Fruit fly (Drosophila melanogaster) whole organism, embryonic: ENCODE results near the gene Nmt.
A peak's percentile ranks its signal among the peaks of the same experiment; 100 is the strongest.

Experiments
- CG12659 ChIP-seq: fragments of 200-800 bp; sonication (Bioruptor generic); optimal IDR thresholded peaks from 3 replicates; lab custom pipeline; 2017; ENCODE audit warnings: mild to moderate bottlenecking, missing biosample characterization, missing genetic modification reagents, missing genetic modification characterization
- CG13296 ChIP-seq: fragments of 200-800 bp; sonication (Bioruptor generic); optimal IDR thresholded peaks from 3 replicates; lab custom pipeline; 2018; ENCODE audit warnings: missing biosample characterization, mild to moderate bottlenecking, missing genetic modification characterization
- CG31224 ChIP-seq: fragments of 200-800 bp; sonication (Bioruptor generic); IDR thresholded peaks from 2 replicates; pipeline ENCODE4 v1.3.6; 2022; ENCODE audit warnings: missing biosample characterization, missing genetic modification characterization
- CG31365 ChIP-seq: fragments of 200-800 bp; sonication (Bioruptor generic); optimal IDR thresholded peaks from 2 replicates; lab custom pipeline; 2018; ENCODE audit warnings: missing biosample characterization, mild to moderate bottlenecking, missing genetic modification characterization
- CG32532 ChIP-seq: fragments of 200-800 bp; sonication (Bioruptor generic); IDR thresholded peaks from 2 replicates; pipeline ENCODE4 v1.3.6; 2022; ENCODE audit warnings: missing biosample characterization, missing genetic modification characterization
- CG32767 ChIP-seq: fragments of 200-800 bp; sonication (Bioruptor generic); IDR thresholded peaks from 2 replicates; pipeline ENCODE4 v1.3.6; 2022; ENCODE audit warnings: missing biosample characterization, missing genetic modification characterization
- CG34224 ChIP-seq: fragments of 200-800 bp; sonication (Bioruptor generic); IDR thresholded peaks from 3 replicates; pipeline ENCODE4 v1.3.6; 2022; ENCODE audit warnings: missing biosample characterization, missing genetic modification characterization; ENCODE audit not compliant: partially characterized antibody
- CG3847 ChIP-seq: fragments of 200-800 bp; sonication (Bioruptor generic); IDR thresholded peaks from 2 replicates; pipeline ENCODE4 v1.3.6; 2022; ENCODE audit warnings: missing biosample characterization, missing genetic modification characterization
- CG4360 ChIP-seq: fragments of 200-800 bp; sonication (Bioruptor generic); IDR thresholded peaks from 2 replicates; pipeline ENCODE4 v1.3.6; 2022; ENCODE audit warnings: missing biosample characterization, missing genetic modification characterization
- CG4730 ChIP-seq: fragments of 200-800 bp; sonication (Bioruptor generic); IDR thresholded peaks from 2 replicates; pipeline ENCODE4 v1.3.6; 2022; ENCODE audit warnings: missing biosample characterization, missing genetic modification characterization
- CG6254 ChIP-seq: fragments of 200-800 bp; sonication (Bioruptor generic); optimal IDR thresholded peaks from 3 replicates; lab custom pipeline; 2017; ENCODE audit warnings: mild to moderate bottlenecking, missing biosample characterization, missing genetic modification reagents, missing genetic modification characterization
- CG6813 ChIP-seq: fragments of 200-800 bp; sonication (Bioruptor generic); optimal IDR thresholded peaks from 2 replicates; lab custom pipeline; 2017; ENCODE audit warnings: missing biosample characterization, missing genetic modification characterization, mild to moderate bottlenecking, moderate library complexity, missing genetic modification reagents
- CG9437 ChIP-seq: fragments of 200-800 bp; sonication (Bioruptor generic); optimal IDR thresholded peaks from 2 replicates; lab custom pipeline; 2018; ENCODE audit warnings: missing biosample characterization, mild to moderate bottlenecking, missing genetic modification characterization
- Dll ChIP-seq: fragments of 200-800 bp; sonication (Bioruptor generic); IDR thresholded peaks from 4 replicates; pipeline ENCODE4 v1.3.6; 2022; ENCODE audit warnings: missing biosample characterization, missing genetic modification characterization; ENCODE audit not compliant: partially characterized antibody
- Drgx ChIP-seq: fragments of 200-800 bp; sonication (Bioruptor generic); IDR thresholded peaks from 2 replicates; pipeline ENCODE4 v1.3.6; 2022; ENCODE audit warnings: missing biosample characterization, missing genetic modification characterization
- Ets65A ChIP-seq: fragments of 200-800 bp; sonication (Bioruptor generic); peaks from one replicate; lab custom pipeline; 2016; ENCODE audit warnings: missing biosample characterization, missing genetic modification characterization
- Med ChIP-seq: fragments of 200-800 bp; sonication (Bioruptor generic); peaks from one replicate; lab custom pipeline; 2016; ENCODE audit warnings: missing biosample characterization, missing genetic modification characterization, mild to moderate bottlenecking, inconsistent platforms, moderate library complexity
- Myb ChIP-seq: fragments of 200-800 bp; sonication (Bioruptor generic); optimal IDR thresholded peaks from 2 replicates; lab custom pipeline; 2016; ENCODE audit warnings: missing biosample characterization, missing genetic modification characterization
- NFAT ChIP-seq: fragments of 200-800 bp; sonication (Bioruptor generic); IDR thresholded peaks from 2 replicates; pipeline ENCODE4 v1.3.6; 2022; ENCODE audit warnings: missing biosample characterization, missing genetic modification characterization
- Optix ChIP-seq: fragments of 200-800 bp; sonication (Bioruptor generic); IDR thresholded peaks from 3 replicates; pipeline ENCODE4 v1.3.6; 2022; ENCODE audit warnings: missing biosample characterization, missing genetic modification characterization
- PHDP ChIP-seq: fragments of 200-800 bp; sonication (Bioruptor generic); optimal IDR thresholded peaks from 3 replicates; lab custom pipeline; 2018; ENCODE audit warnings: missing biosample characterization, mild to moderate bottlenecking, missing genetic modification characterization, moderate library complexity
- Pdp1 ChIP-seq, 2 experiments: fragments of 200-800 bp; sonication (Bioruptor generic); optimal IDR thresholded peaks; 3 replicates each; lab custom pipeline; 2016; ENCODE audit warnings: missing biosample characterization in 2 of 2, missing genetic modification characterization in 2 of 2, mild to moderate bottlenecking in 1 of 2, moderate library complexity in 1 of 2
- Rfx ChIP-seq: fragments of 200-800 bp; sonication (Bioruptor generic); IDR thresholded peaks from 2 replicates; pipeline ENCODE4 v1.3.6; 2022; ENCODE audit warnings: missing biosample characterization, missing genetic modification characterization
- abd-A ChIP-seq: fragments of 200-800 bp; sonication (Bioruptor generic); optimal IDR thresholded peaks from 3 replicates; lab custom pipeline; 2019; ENCODE audit warnings: missing biosample characterization, mild to moderate bottlenecking, missing genetic modification characterization, moderate library complexity
- bcd ChIP-seq: fragments of 200-800 bp; sonication (Bioruptor generic); optimal IDR thresholded peaks from 2 replicates; lab custom pipeline; 2017; ENCODE audit warnings: missing biosample characterization, mild to moderate bottlenecking, missing genetic modification characterization
- btn ChIP-seq: fragments of 200-800 bp; sonication (Bioruptor generic); optimal IDR thresholded peaks from 2 replicates; lab custom pipeline; 2016; ENCODE audit warnings: missing biosample characterization, missing genetic modification characterization
- crp ChIP-seq, 2 experiments: fragments of 200-800 bp; sonication (Bioruptor generic); optimal IDR thresholded peaks; 2 replicates in 1 of 2; 3 replicates in 1 of 2; lab custom pipeline; 2017; ENCODE audit warnings: missing biosample characterization in 2 of 2, missing genetic modification characterization in 2 of 2, mild to moderate bottlenecking in 1 of 2, moderate library complexity in 1 of 2
- da ChIP-seq: fragments of 200-800 bp; sonication (Bioruptor generic); optimal IDR thresholded peaks from 2 replicates; lab custom pipeline; 2016; ENCODE audit warnings: missing biosample characterization, missing genetic modification characterization
- dysf ChIP-seq: fragments of 200-800 bp; sonication (Bioruptor generic); IDR thresholded peaks from 3 replicates; pipeline ENCODE4 v1.3.6; 2022; ENCODE audit warnings: missing biosample characterization, missing genetic modification characterization
- ftz-f1 ChIP-seq: fragments of 200-800 bp; sonication (Bioruptor generic); optimal IDR thresholded peaks from 2 replicates; lab custom pipeline; 2016; ENCODE audit warnings: missing biosample characterization, missing genetic modification characterization
- gce ChIP-seq: fragments of 200-800 bp; sonication (Bioruptor generic); IDR thresholded peaks from 3 replicates; pipeline ENCODE4 v1.3.6; 2022; ENCODE audit warnings: missing biosample characterization, missing genetic modification characterization
- grau ChIP-seq: fragments of 200-800 bp; optimal IDR thresholded peaks from 3 replicates; lab custom pipeline; 2019; ENCODE audit warnings: missing biosample characterization, mild to moderate bottlenecking, missing genetic modification characterization, moderate library complexity
- hkb ChIP-seq, 2 experiments: fragments of 200-800 bp in 1 of 2; fragments of >200 bp in 1 of 2; sonication (Bioruptor generic) in 1 of 2; IDR thresholded peaks in 1 of 2; optimal IDR thresholded peaks in 1 of 2; 2 replicates each; pipeline versions ENCODE4 v1.3.6 to Lab custom; 2017 to 2022; ENCODE audit warnings: missing biosample characterization in 1 of 2, missing genetic modification characterization in 1 of 2
- nerfin-2 ChIP-seq: fragments of 200-800 bp; sonication (Bioruptor generic); IDR thresholded peaks from 2 replicates; pipeline ENCODE4 v1.3.6; 2022; ENCODE audit warnings: missing biosample characterization, missing genetic modification characterization; ENCODE audit not compliant: partially characterized antibody
- repo ChIP-seq: fragments of 200-800 bp; sonication (Bioruptor generic); optimal IDR thresholded peaks from 2 replicates; lab custom pipeline; 2016; ENCODE audit warnings: missing biosample characterization, missing genetic modification characterization
- row ChIP-seq: fragments of 200-800 bp; sonication (Bioruptor generic); IDR thresholded peaks from 3 replicates; pipeline ENCODE4 v1.3.6; 2022; ENCODE audit warnings: missing biosample characterization, missing genetic modification characterization
- schlank ChIP-seq: fragments of 200-800 bp; sonication (Bioruptor generic); optimal IDR thresholded peaks from 2 replicates; lab custom pipeline; 2018; ENCODE audit warnings: missing biosample characterization, mild to moderate bottlenecking, missing genetic modification characterization
- seq ChIP-seq: fragments of 200-800 bp; sonication (Bioruptor generic); IDR thresholded peaks from 2 replicates; pipeline ENCODE4 v1.3.6; 2022; ENCODE audit warnings: missing biosample characterization, missing genetic modification characterization
- shn ChIP-seq: fragments of 200-800 bp; sonication (Bioruptor generic); optimal IDR thresholded peaks from 3 replicates; lab custom pipeline; 2016; ENCODE audit warnings: missing biosample characterization, missing genetic modification characterization
- sim ChIP-seq: fragments of 200-800 bp; sonication (Bioruptor generic); IDR thresholded peaks from 2 replicates; pipeline ENCODE4 v1.3.6; 2022; ENCODE audit warnings: missing biosample characterization, missing genetic modification characterization
- slbo ChIP-seq: fragments of 200-800 bp; sonication (Bioruptor generic); IDR thresholded peaks from 2 replicates; pipeline ENCODE4 v1.3.6; 2022; ENCODE audit warnings: missing biosample characterization, missing genetic modification characterization
- sna ChIP-seq: fragments of 200-800 bp; sonication (Bioruptor generic); IDR thresholded peaks from 2 replicates; pipeline ENCODE4 v1.3.6; 2022; ENCODE audit warnings: missing biosample characterization, missing genetic modification characterization; ENCODE audit not compliant: partially characterized antibody
- so ChIP-seq: fragments of 200-800 bp; sonication (Bioruptor generic); IDR thresholded peaks from 3 replicates; pipeline ENCODE4 v1.3.6; 2022; ENCODE audit warnings: missing biosample characterization, missing genetic modification characterization
- tgo ChIP-seq: fragments of 200-800 bp; sonication (Bioruptor generic); IDR thresholded peaks from 3 replicates; pipeline ENCODE4 v1.3.6; 2022; ENCODE audit warnings: missing biosample characterization, missing genetic modification characterization
- ttk ChIP-seq: fragments of 200-800 bp; sonication (Bioruptor generic); IDR thresholded peaks from 2 replicates; pipeline ENCODE4 v2.1.2; 2022; ENCODE audit warnings: missing biosample characterization, missing genetic modification characterization
- wor ChIP-seq: fragments of 200-800 bp; sonication (Bioruptor generic); IDR thresholded peaks from 2 replicates; pipeline ENCODE4 v1.3.6; 2022; ENCODE audit warnings: missing biosample characterization, missing genetic modification characterization
- zfh1 ChIP-seq: fragments of 200-800 bp; sonication (Bioruptor generic); IDR thresholded peaks from 3 replicates; pipeline ENCODE4 v1.3.6; 2022; ENCODE audit warnings: missing biosample characterization, missing genetic modification characterization

The Nmt gene

DNA sequence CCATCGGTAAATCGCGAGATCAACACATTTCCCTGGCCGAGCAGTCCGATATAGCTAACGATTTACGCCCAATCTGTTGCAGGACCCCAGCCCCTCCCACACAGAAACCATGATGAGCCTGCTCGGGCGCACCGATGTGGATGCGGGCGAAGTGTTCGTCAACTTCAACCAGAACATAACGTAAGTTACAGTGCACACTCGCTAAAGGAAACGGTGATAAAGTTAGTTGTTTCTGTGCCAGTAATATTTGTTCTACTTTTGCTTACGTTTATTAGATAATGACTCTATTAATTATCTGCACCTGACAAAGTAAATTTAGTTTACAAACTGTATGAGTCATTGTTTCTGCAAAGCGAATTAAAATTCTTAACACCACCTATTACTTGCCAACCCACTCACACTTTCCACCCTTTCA is 9.2 kb upstream of the Nmt start:
- no peak for TF ChIP-seq CG34224
- no peak for TF ChIP-seq bcd (GFP tag; lab: Kevin White, UChicago)
- TF ChIP-seq CG31224 (GFP tag; lab: Robert Waterston, UW), result no peak
- TF ChIP-seq CG9437 (GFP tag; lab: Kevin White, UChicago), result peak; percentile 94
- TF ChIP-seq Optix (GFP tag; lab: Robert Waterston, UW), result 0 out of 3 replicates have a peak, but pooled peaks have one; percentile 32
- TF ChIP-seq Med, result peak; percentile 79
- no peak for TF ChIP-seq hkb (optimal IDR thresholded peaks at IDR 0.05; lab: Kevin White, UChicago)
- TF ChIP-seq hkb (GFP tag; IDR thresholded peaks at IDR 0.05; lab: Robert Waterston, UW), result peak; percentile 20; the same call in 1 of the 2 replicates
- TF ChIP-seq dysf (GFP tag; lab: Robert Waterston, UW), result peak; percentile 33; the same call in 2 of the 3 replicates
- 0 out of 3 replicates have a peak, but pooled peaks have one; percentile 13 for TF ChIP-seq zfh1 (GFP tag; lab: Robert Waterston, UW)
- no peak for TF ChIP-seq abd-A (tag; lab: Kevin White, UChicago)
- no peak for TF ChIP-seq CG4360 (GFP tag; lab: Robert Waterston, UW)
- peak; percentile 46 for TF ChIP-seq Ets65A (GFP tag; lab: Kevin White, UChicago)
- TF ChIP-seq Drgx, result 0 out of 2 replicates have a peak, but pooled peaks have one; percentile 13
- TF ChIP-seq seq (GFP tag; lab: Robert Waterston, UW), result no peak
- TF ChIP-seq row, result peak; percentile 34; the same call in 2 of the 3 replicates
- no peak for TF ChIP-seq sim (GFP tag; lab: Robert Waterston, UW)
- peak; percentile 21; the same call in 1 of the 2 replicates for TF ChIP-seq nerfin-2 (GFP tag; lab: Robert Waterston, UW)
- peak; percentile 42; the same call in 1 of the 2 replicates for TF ChIP-seq CG32532 (GFP tag; lab: Robert Waterston, UW)
- peak in 1 of 2 experiments; percentile 20 for TF ChIP-seq Pdp1 (GFP tag; optimal IDR thresholded peaks at IDR 0.05; lab: Kevin White, UChicago)
- peak; percentile 87 for TF ChIP-seq grau (tag; lab: Kevin White, UChicago)

DNA sequence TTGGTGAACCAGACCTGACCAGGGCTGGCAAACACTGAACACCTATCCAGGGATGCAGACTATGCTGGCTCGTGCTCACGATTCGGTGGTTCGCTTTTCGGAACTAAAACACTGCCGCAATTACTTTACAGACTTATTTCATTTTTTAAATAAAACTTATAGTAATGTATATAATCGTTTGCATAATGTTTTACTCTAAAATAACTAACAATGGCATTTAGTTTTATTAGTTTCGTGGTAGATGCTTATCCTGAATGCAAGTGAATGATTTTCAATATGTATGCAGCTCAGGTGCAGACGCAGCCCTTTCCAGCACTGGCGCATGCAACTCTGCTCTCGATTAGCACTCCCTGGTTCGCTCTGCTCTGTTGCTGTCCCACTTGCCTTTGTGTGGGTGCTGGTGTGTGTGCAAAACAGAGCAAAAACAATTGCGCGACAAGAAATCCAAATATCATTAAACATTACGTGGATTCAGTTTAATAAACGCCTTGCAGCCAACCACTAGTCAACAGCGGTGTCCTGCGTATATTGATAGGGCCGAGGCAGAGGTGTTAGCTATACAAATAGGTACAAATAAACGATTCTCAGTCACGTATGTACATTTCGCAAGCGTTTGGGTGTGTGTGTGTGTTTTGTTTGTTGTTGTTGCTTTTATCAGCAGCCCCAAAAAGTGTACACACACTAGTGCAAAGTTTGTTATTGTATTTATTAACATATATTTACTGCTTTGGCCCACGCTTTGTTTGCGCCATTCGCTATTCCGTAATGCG is 8.6 kb upstream of the Nmt start, which contains the start of the genes ERR and Atg18a:
Gene ERR (minus strand): TSS at position 45 of the 770 bp plus-strand sequence.
Gene Atg18a (plus strand): TSS at position 231 of the 770 bp plus-strand sequence.
- TF ChIP-seq tgo (GFP tag; lab: Robert Waterston, UW) (peak; percentile 85), ttk (GFP tag; lab: Robert Waterston, UW) (peak; percentile 81), wor (GFP tag; lab: Robert Waterston, UW) (peak; percentile 83), CG13296 (GFP tag; lab: Kevin White, UChicago) (peak; percentile 51), CG9437 (GFP tag; lab: Kevin White, UChicago) (no peak), Rfx (peak; percentile 94), so (GFP tag; lab: Robert Waterston, UW) (0 out of 3 replicates have a peak, but pooled peaks have one; percentile 66), Drgx (peak; percentile 84), da (GFP tag; lab: Kevin White, UChicago) (peak; percentile 1), repo (GFP tag; lab: Kevin White, UChicago) (peak; percentile 20), CG6813 (no peak), NFAT (GFP tag; lab: Robert Waterston, UW) (peak; percentile 92), CG12659 (GFP tag; lab: Kevin White, UChicago) (peak; percentile 92), btn (GFP tag; lab: Kevin White, UChicago) (peak; percentile 46), ftz-f1 (GFP tag; lab: Kevin White, UChicago) (peak; percentile 46), CG32767 (GFP tag; lab: Robert Waterston, UW) (peak; percentile 76; the same call in 1 of the 2 replicates), crp (GFP tag; optimal IDR thresholded peaks at IDR 0.05; lab: Kevin White, UChicago) (peak in 1 of 2 experiments; percentile 63), CG4730 (peak; percentile 82), sna (GFP tag; lab: Robert Waterston, UW) (no peak), CG3847 (GFP tag; lab: Robert Waterston, UW) (peak; percentile 93), Myb (GFP tag; lab: Kevin White, UChicago) (peak; percentile 51), slbo (GFP tag; lab: Robert Waterston, UW) (peak; percentile 96), CG6254 (GFP tag; lab: Kevin White, UChicago) (peak; percentile 34), Dll (GFP tag; lab: Robert Waterston, UW) (peak; percentile 67), PHDP (peak; percentile 75), schlank (tag; lab: Kevin White, UChicago) (no peak), gce (GFP tag; lab: Robert Waterston, UW) (peak; percentile 48; the same call in 1 of the 3 replicates), shn (GFP tag; lab: Kevin White, UChicago) (peak; percentile 82), CG31365 (peak; percentile 0)
